Worm (Caenorhabditis elegans) whole organism, early embryonic: ENCODE data around the gene Y54G2A.32.

Experiments used
- B0310.2 ChIP-seq: sonication (generic microtip); optimal IDR thresholded peaks from 2 replicates; lab custom pipeline; 2016; ENCODE audit warnings: mild to moderate bottlenecking, missing genetic modification characterization, missing compliant biosample characterization
- F13C5.2 ChIP-seq: sonication (generic microtip); optimal IDR thresholded peaks from 2 replicates; lab custom pipeline; 2017; ENCODE audit warnings: mild to moderate bottlenecking, missing genetic modification characterization, inconsistent platforms, missing compliant biosample characterization
- aly-1 ChIP-seq: sonication (generic microtip); optimal IDR thresholded peaks from 2 replicates; lab custom pipeline; 2016; ENCODE audit warnings: missing genetic modification characterization, missing compliant biosample characterization
- ama-1 ChIP-seq: fragments of 150-350 bp; optimal IDR thresholded peaks from 2 replicates; lab custom pipeline; 2014
- ceh-13 ChIP-seq: fragments of 200-800 bp; sonication (Bioruptor generic); optimal IDR thresholded peaks from 2 replicates; lab custom pipeline; 2018; ENCODE audit warnings: mild to moderate bottlenecking, missing genetic modification characterization, missing compliant biosample characterization
- ceh-36 ChIP-seq: sonication (generic microtip); optimal IDR thresholded peaks from 2 replicates; lab custom pipeline; 2016; ENCODE audit warnings: missing genetic modification characterization, inconsistent platforms, missing compliant biosample characterization
- ets-7 ChIP-seq: sonication (generic microtip); optimal IDR thresholded peaks from 2 replicates; lab custom pipeline; 2016; ENCODE audit warnings: missing genotype, missing genetic modification characterization, missing compliant biosample characterization
- flt-1 ChIP-seq: fragments of 200-800 bp; sonication (Bioruptor generic); IDR thresholded peaks from 2 replicates; pipeline ENCODE4 v1.3.6; 2022; ENCODE audit warnings: missing genetic modification characterization, missing compliant biosample characterization
- hmbx-1 ChIP-seq: sonication (generic microtip); optimal IDR thresholded peaks from 2 replicates; lab custom pipeline; 2016; ENCODE audit warnings: mild to moderate bottlenecking, missing genetic modification characterization, missing compliant biosample characterization
- hmg-4 ChIP-seq: fragments of 200-800 bp; sonication (Bioruptor generic); optimal IDR thresholded peaks from 2 replicates; lab custom pipeline; 2018; ENCODE audit warnings: mild to moderate bottlenecking, missing genetic modification characterization, missing compliant biosample characterization
- hnd-1 ChIP-seq: sonication (generic microtip); optimal IDR thresholded peaks from 2 replicates; lab custom pipeline; 2016; ENCODE audit warnings: missing genetic modification characterization, missing compliant biosample characterization
- pes-1 ChIP-seq: fragments of 200-800 bp; sonication (Bioruptor generic); IDR thresholded peaks from 2 replicates; pipeline ENCODE4 v1.3.6; 2022; ENCODE audit warnings: missing genetic modification reagents, missing genetic modification characterization, missing compliant biosample characterization
- scrt-1 ChIP-seq: fragments of 200-800 bp; sonication (Bioruptor generic); IDR thresholded peaks from 2 replicates; pipeline ENCODE4 v1.3.6; 2022; ENCODE audit warnings: missing genetic modification characterization, missing compliant biosample characterization
- sea-1 ChIP-seq: fragments of 200-800 bp; sonication (Bioruptor generic); conservative IDR thresholded peaks from 2 replicates; pipeline ENCODE4 v1.3.6; 2022; ENCODE audit warnings: missing genetic modification characterization, missing compliant biosample characterization
- tbx-11 ChIP-seq: fragments of 200-800 bp; sonication (Bioruptor generic); IDR thresholded peaks from 2 replicates; pipeline ENCODE4 v1.3.6; 2022; ENCODE audit warnings: missing genetic modification characterization, missing compliant biosample characterization
- tbx-37 ChIP-seq: fragments of 200-800 bp; sonication (Bioruptor generic); conservative IDR thresholded peaks from 2 replicates; pipeline ENCODE4 v1.3.6; 2022; ENCODE audit warnings: missing genetic modification reagents, missing genetic modification characterization, missing compliant biosample characterization
- tra-4 ChIP-seq: sonication (generic microtip); optimal IDR thresholded peaks from 2 replicates; lab custom pipeline; 2017; ENCODE audit warnings: missing genetic modification characterization, missing compliant biosample characterization

Gene Y54G2A.32

ce11 chrIV:2803652-2804051 lies at the start of gene Y54G2A.32:
TSS of gene Y54G2A.32 (plus strand) at chrIV:2803952.
- TF ChIP-seq hmg-4 (GFP tag; lab: Kevin White, UChicago) (no peak), ceh-36 (tag; lab: Kevin White, UChicago) (no peak), F13C5.2 (tag; lab: Kevin White, UChicago) (no peak), scrt-1 (no peak), sea-1 (GFP tag; lab: Robert Waterston, UW) (no peak), aly-1 (no peak), tbx-11 (GFP tag; lab: Robert Waterston, UW) (no peak), tbx-37 (GFP tag; lab: Robert Waterston, UW) (no peak), ceh-13 (GFP tag; lab: Kevin White, UChicago) (no peak), B0310.2 (tag; lab: Kevin White, UChicago) (no peak), hnd-1 (tag; lab: Kevin White, UChicago) (no peak), ets-7 (tag; lab: Kevin White, UChicago) (no peak), pes-1 (GFP tag; lab: Robert Waterston, UW) (no peak), hmbx-1 (tag; lab: Kevin White, UChicago) (no peak), ama-1 (lab: Kevin White, UChicago) (no peak), flt-1 (GFP tag; lab: Robert Waterston, UW) (no peak), tra-4 (tag; lab: Kevin White, UChicago) (no peak)

DNA sequence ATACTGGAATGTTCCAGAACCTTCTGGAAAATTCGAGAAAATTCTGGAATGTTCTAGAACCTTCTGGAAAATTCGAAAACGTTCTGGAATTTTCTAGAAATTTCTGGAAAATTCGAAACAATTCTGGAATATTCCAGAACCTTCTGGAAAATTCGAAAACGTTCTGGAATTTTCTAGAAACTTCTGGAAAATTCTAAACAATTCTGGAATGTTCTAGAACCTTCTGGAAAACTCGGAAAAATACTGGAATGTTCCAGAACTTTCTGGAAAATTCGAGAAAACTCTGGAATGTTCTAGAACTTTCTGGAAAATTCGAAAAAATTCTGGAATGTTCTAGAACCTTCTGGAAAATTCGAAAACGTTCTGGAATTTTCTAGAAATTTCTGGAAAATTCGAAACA lies 48.3 kb upstream of the Y54G2A.32 start:
- peak; percentile 61; the same call in 1 of the 2 replicates for TF ChIP-seq pes-1 (GFP tag; lab: Robert Waterston, UW)

- TF ChIP-seq pes-1 (GFP tag; lab: Robert Waterston, UW) = 0 out of 2 replicates have a peak, but pooled peaks have one; percentile 47
Observed at ce11 chrIV:2756073-2756472, 47.7 kb upstream of the Y54G2A.32 start.

ce11 chrIV:2758079-2758478 lies 45.7 kb upstream of the Y54G2A.32 start:
- TF ChIP-seq ceh-36 (tag; lab: Kevin White, UChicago) (no peak), ama-1 (lab: Kevin White, UChicago) (no peak), scrt-1 (no peak), F13C5.2 (tag; lab: Kevin White, UChicago) (no peak)

DNA sequence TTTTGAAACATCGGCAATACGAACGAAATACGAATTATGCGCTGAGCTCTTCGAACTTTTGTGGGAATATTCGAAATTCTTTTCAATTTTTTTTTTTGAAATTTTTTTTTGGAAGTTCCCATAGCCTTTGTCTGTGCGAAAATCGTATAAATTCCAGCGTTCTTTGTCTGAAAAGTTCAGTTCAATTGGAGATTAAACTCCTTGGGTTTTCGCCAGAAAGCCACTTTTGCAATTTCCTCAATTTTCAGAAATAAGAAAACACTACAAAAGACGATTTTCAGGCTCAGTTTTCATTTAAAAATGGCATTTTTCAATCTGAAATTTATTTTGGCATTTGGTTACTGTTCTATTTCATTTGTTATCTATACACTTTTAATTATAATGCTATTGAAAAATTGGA lies 44.6 kb upstream of the Y54G2A.32 start, which contains the start of gene Y54G2A.38:
Gene Y54G2A.38, plus strand, starts transcription at position 301 of the 400 bp plus-strand sequence.
- TF ChIP-seq pes-1 (GFP tag; lab: Robert Waterston, UW) (no peak), tbx-37 (GFP tag; lab: Robert Waterston, UW) (no peak), hmg-4 (GFP tag; lab: Kevin White, UChicago) (no peak), ceh-13 (GFP tag; lab: Kevin White, UChicago) (no peak), tra-4 (tag; lab: Kevin White, UChicago) (no peak), B0310.2 (tag; lab: Kevin White, UChicago) (no peak), hmbx-1 (tag; lab: Kevin White, UChicago) (no peak)

ce11 chrIV:2761477-2761876 lies 42.3 kb upstream of the Y54G2A.32 start:
- TF ChIP-seq tra-4 (tag; lab: Kevin White, UChicago) (no peak), tbx-11 (GFP tag; lab: Robert Waterston, UW) (no peak), sea-1 (GFP tag; lab: Robert Waterston, UW) (no peak), hnd-1 (tag; lab: Kevin White, UChicago) (no peak), ceh-36 (tag; lab: Kevin White, UChicago) (no peak), ceh-13 (GFP tag; lab: Kevin White, UChicago) (no peak), pes-1 (GFP tag; lab: Robert Waterston, UW) (no peak), B0310.2 (tag; lab: Kevin White, UChicago) (no peak), scrt-1 (no peak), F13C5.2 (tag; lab: Kevin White, UChicago) (no peak), flt-1 (GFP tag; lab: Robert Waterston, UW) (no peak), ama-1 (lab: Kevin White, UChicago) (no peak), ets-7 (tag; lab: Kevin White, UChicago) (no peak), aly-1 (no peak), hmg-4 (GFP tag; lab: Kevin White, UChicago) (no peak), hmbx-1 (tag; lab: Kevin White, UChicago) (no peak), tbx-37 (GFP tag; lab: Robert Waterston, UW) (no peak)

DNA sequence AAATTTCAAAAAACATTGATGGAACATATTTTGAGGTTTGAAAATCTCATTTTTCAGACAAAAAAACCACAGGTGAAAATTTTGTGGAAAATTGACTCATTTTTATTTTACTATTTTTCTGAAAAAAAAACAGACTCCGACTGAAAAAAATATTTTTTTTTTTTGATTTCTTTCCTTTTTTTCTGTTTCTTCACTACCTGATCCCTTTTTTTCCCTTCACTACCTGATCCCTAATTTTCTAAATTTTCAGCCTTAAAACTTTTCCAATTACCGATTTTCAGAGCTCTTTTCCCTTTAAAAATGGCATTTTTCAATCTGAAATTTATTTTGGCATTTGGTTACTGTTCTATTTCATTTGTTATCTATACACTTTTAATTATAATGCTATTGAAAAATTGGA lies 41.4 kb upstream of the Y54G2A.32 start, which contains the start of gene Y54G2A.77:
Gene Y54G2A.77, plus strand, starts transcription at position 301 of the 400 bp plus-strand sequence.
- no peak for TF ChIP-seq ceh-36 (tag; lab: Kevin White, UChicago)
- TF ChIP-seq F13C5.2 (tag; lab: Kevin White, UChicago) = no peak
- no peak for TF ChIP-seq flt-1 (GFP tag; lab: Robert Waterston, UW)
- TF ChIP-seq tra-4 (tag; lab: Kevin White, UChicago) = no peak
- TF ChIP-seq ceh-13 (GFP tag; lab: Kevin White, UChicago) = no peak
- no peak for TF ChIP-seq sea-1 (GFP tag; lab: Robert Waterston, UW)
- no peak for TF ChIP-seq pes-1 (GFP tag; lab: Robert Waterston, UW)
- TF ChIP-seq hnd-1 (tag; lab: Kevin White, UChicago) = no peak
- TF ChIP-seq tbx-37 (GFP tag; lab: Robert Waterston, UW) = no peak
- no peak for TF ChIP-seq ama-1 (lab: Kevin White, UChicago)
- TF ChIP-seq tbx-11 (GFP tag; lab: Robert Waterston, UW) = no peak
- TF ChIP-seq B0310.2 (tag; lab: Kevin White, UChicago) = no peak
- TF ChIP-seq hmg-4 (GFP tag; lab: Kevin White, UChicago) = no peak
- no peak for TF ChIP-seq scrt-1
- no peak for TF ChIP-seq aly-1
- no peak for TF ChIP-seq ets-7 (tag; lab: Kevin White, UChicago)
- TF ChIP-seq hmbx-1 (tag; lab: Kevin White, UChicago) = no peak
